Worm (Caenorhabditis elegans): ENCODE data around the gene W02G9.3.
"Not testable (repeated sequence)": the region's sequence is repeated elsewhere in the genome, so short reads cannot be mapped to it uniquely, and the experiment has no call there.

Gene W02G9.3

ce11 chrV:2672603-2673002, at the start of gene W02G9.3 (continued):
- TF ChIP-seq Y95B8A.8 (GFP tag; IDR thresholded peaks at IDR 0.05) = no peak
- TF ChIP-seq F57A8.1 (GFP tag; optimal IDR thresholded peaks at IDR 0.05) = no peak
- no peak for TF ChIP-seq ztf-6 (GFP tag; IDR thresholded peaks at IDR 0.05)
- TF ChIP-seq madf-8 (GFP tag; conservative IDR thresholded peaks at IDR 0.05) = no peak
- TF ChIP-seq lsy-27 (tag; optimal IDR thresholded peaks at IDR 0.05; ENCODE audit: borderline replicate concordance, insufficient read depth) = no peak
- TF ChIP-seq B0019.2 (GFP tag; conservative IDR thresholded peaks at IDR 0.05) = no peak
- TF ChIP-seq efl-1 (GFP tag; optimal IDR thresholded peaks at IDR 0.05) = peak; percentile 60
- no peak for TF ChIP-seq F22D6.2 (tag; optimal IDR thresholded peaks at IDR 0.05)
- TF ChIP-seq bed-2 (GFP tag; IDR thresholded peaks at IDR 0.05) = no peak
- TF ChIP-seq tlf-1 (GFP tag; optimal IDR thresholded peaks at IDR 0.05) = no peak
- no peak for TF ChIP-seq aptf-2 (GFP tag; conservative IDR thresholded peaks at IDR 0.05)
- TF ChIP-seq hmg-1.2 (GFP tag; IDR thresholded peaks at IDR 0.05) = peak; percentile 99
- TF ChIP-seq egrh-3 (GFP tag; IDR thresholded peaks at IDR 0.05) = no peak
- peak; percentile 63 for TF ChIP-seq snpc-3.4 (tag; optimal IDR thresholded peaks at IDR 0.05)
- no peak for TF ChIP-seq mxl-1 (tag; optimal IDR thresholded peaks at IDR 0.05)
- peak; percentile 68; the same call in 1 of the 2 replicates for TF ChIP-seq pbrm-1 (GFP tag; IDR thresholded peaks at IDR 0.05)
- TF ChIP-seq attf-5 (GFP tag; optimal IDR thresholded peaks at IDR 0.05) = peak; percentile 72
- no peak for TF ChIP-seq nhr-27 (tag; optimal IDR thresholded peaks at IDR 0.05)
- TF ChIP-seq F39B2.1 (GFP tag; IDR thresholded peaks at IDR 0.05) = no peak
- peak; percentile 77 for TF ChIP-seq madf-6 (GFP tag; IDR thresholded peaks at IDR 0.05)
- peak; percentile 46; the same call in 1 of the 2 replicates for TF ChIP-seq F33H1.4 (GFP tag; IDR thresholded peaks at IDR 0.05)
- TF ChIP-seq F23B12.7 (tag; optimal IDR thresholded peaks at IDR 0.05; ENCODE audit: insufficient read depth) = peak; percentile 60
- TF ChIP-seq Y67H2A.10 (GFP tag; conservative IDR thresholded peaks at IDR 0.05) = no peak
- TF ChIP-seq dox-1 (GFP tag; IDR thresholded peaks at IDR 0.05) = peak; percentile 64; the same call in 1 of the 2 replicates
- no peak for TF ChIP-seq ZK185.1 (tag; optimal IDR thresholded peaks at IDR 0.05; ENCODE audit: poor library complexity, severe bottlenecking)

ce11 chrV:2623765-2624164, 49.0 kb upstream of the W02G9.3 start:
- TF ChIP-seq ztf-3 (GFP tag; optimal IDR thresholded peaks at IDR 0.05) (no peak), zfh-2 (GFP tag; conservative IDR thresholded peaks at IDR 0.05) (peak; percentile 58; the same call in 1 of the 2 replicates), madf-3 (GFP tag; IDR thresholded peaks at IDR 0.05) (no peak), ceh-40 (GFP tag; IDR thresholded peaks at IDR 0.05) (no peak)

- not testable (repeated sequence) for TF ChIP-seq cebp-1 (GFP tag; IDR thresholded peaks at IDR 0.05); cebp-1 (tag; optimal IDR thresholded peaks at IDR 0.05); C06A6.2 (GFP tag; conservative IDR thresholded peaks at IDR 0.05); F23B12.7 (tag; optimal IDR thresholded peaks at IDR 0.05; ENCODE audit: insufficient read depth)
These were observed 47.4 kb upstream of the W02G9.3 start, which contains the start of gene sknr-1 for ce11 chrV:2625360-2625759. Gene sknr-1 (minus strand): TSS chrV:2625460.

- TF ChIP-seq Y56A3A.18 (GFP tag; IDR thresholded peaks at IDR 0.05) (0 out of 2 replicates have a peak, but pooled peaks have one; percentile 9), attf-6 (GFP tag; IDR thresholded peaks at IDR 0.05) (peak; percentile 42), ztf-25 (GFP tag; IDR thresholded peaks at IDR 0.05) (0 out of 2 replicates have a peak, but pooled peaks have one; percentile 6), ekl-4 (GFP tag; IDR thresholded peaks at IDR 0.05) (peak; percentile 51; the same call in 1 of the 2 replicates), snpc-4 (tag; optimal IDR thresholded peaks at IDR 0.05) (peak in 2 of 4 experiments; percentile 19 to 53), madf-6 (GFP tag; IDR thresholded peaks at IDR 0.05) (peak; percentile 22), zfh-2 (GFP tag; conservative IDR thresholded peaks at IDR 0.05) (peak; percentile 80), pbrm-1 (GFP tag; IDR thresholded peaks at IDR 0.05) (peak; percentile 17; the same call in 1 of the 2 replicates), hmg-1.2 (GFP tag; IDR thresholded peaks at IDR 0.05) (peak; percentile 26; the same call in 1 of the 2 replicates), lin-26 (GFP tag; IDR thresholded peaks at IDR 0.05) (peak; percentile 89), egrh-3 (GFP tag; IDR thresholded peaks at IDR 0.05) (peak; percentile 99), F33H1.4 (GFP tag; IDR thresholded peaks at IDR 0.05) (peak; percentile 9; the same call in 1 of the 2 replicates), D2030.7 (GFP tag; IDR thresholded peaks at IDR 0.05) (peak; percentile 44), aptf-3 (GFP tag; IDR thresholded peaks at IDR 0.05) (0 out of 2 replicates have a peak, but pooled peaks have one; percentile 77), aptf-2 (GFP tag; conservative IDR thresholded peaks at IDR 0.05) (peak; percentile 77; the same call in 1 of the 2 replicates)
- not testable (repeated sequence) for TF ChIP-seq snpc-4 (GFP tag; optimal IDR thresholded peaks at IDR 0.05)
These were observed 37.8 kb upstream of the W02G9.3 start for ce11 chrV:2634783-2635569.
